Fruit fly (Drosophila melanogaster) whole organism, pupa: Measurements from ENCODE around the gene CG42747.
A peak's percentile ranks its signal among the peaks of the same experiment; 100 is the strongest.

Experiments used
- CG10348 ChIP-seq: fragments of 200-800 bp; sonication (Bioruptor generic); IDR thresholded peaks from 2 replicates; pipeline ENCODE4 v1.3.6; 2022; ENCODE audit warnings: missing biosample characterization, missing genetic modification characterization
- CG12605 ChIP-seq: fragments of 200-800 bp; sonication (Bioruptor generic); IDR thresholded peaks from 2 replicates; pipeline ENCODE4 v1.3.6; 2022; ENCODE audit warnings: missing biosample characterization, missing genetic modification characterization
- CG13204 ChIP-seq: fragments of 200-800 bp; sonication (Bioruptor generic); optimal IDR thresholded peaks from 2 replicates; lab custom pipeline; 2018; ENCODE audit warnings: missing biosample characterization, mild to moderate bottlenecking, missing genetic modification characterization, moderate library complexity
- CG14655 ChIP-seq: fragments of 200-800 bp; sonication (Bioruptor generic); optimal IDR thresholded peaks from 3 replicates; lab custom pipeline; 2017; ENCODE audit warnings: mild to moderate bottlenecking, missing biosample characterization, missing genetic modification reagents, missing genetic modification characterization
- CG15710 ChIP-seq: fragments of 200-800 bp; sonication (Bioruptor generic); optimal IDR thresholded peaks from 2 replicates; lab custom pipeline; 2018; ENCODE audit warnings: missing biosample characterization, mild to moderate bottlenecking, missing genetic modification characterization, moderate library complexity
- CG17806 ChIP-seq: fragments of 200-800 bp; sonication (Bioruptor generic); optimal IDR thresholded peaks from 2 replicates; lab custom pipeline; 2018; ENCODE audit warnings: missing biosample characterization, mild to moderate bottlenecking, missing genetic modification characterization, moderate library complexity
- CG32121 ChIP-seq: fragments of 200-800 bp; sonication (Bioruptor generic); IDR thresholded peaks from 2 replicates; pipeline ENCODE4 v1.3.6; 2022; ENCODE audit warnings: missing biosample characterization, missing genetic modification characterization
- CG34367 ChIP-seq: fragments of 200-800 bp; sonication (Bioruptor generic); optimal IDR thresholded peaks from 2 replicates; lab custom pipeline; 2018; ENCODE audit warnings: missing biosample characterization, mild to moderate bottlenecking, missing genetic modification characterization
- CG4496 ChIP-seq: fragments of 200-800 bp; sonication (Bioruptor generic); IDR thresholded peaks from 3 replicates; pipeline ENCODE4 v1.3.6; 2022; ENCODE audit warnings: missing biosample characterization, missing genetic modification characterization
- CG8159 ChIP-seq: fragments of 200-800 bp; sonication (Bioruptor generic); optimal IDR thresholded peaks from 3 replicates; lab custom pipeline; 2018; ENCODE audit warnings: missing biosample characterization, mild to moderate bottlenecking, missing genetic modification characterization, moderate library complexity
- CG8301 ChIP-seq: fragments of 200-800 bp; sonication (Bioruptor generic); optimal IDR thresholded peaks from 2 replicates; lab custom pipeline; 2018; ENCODE audit warnings: missing biosample characterization, mild to moderate bottlenecking, missing genetic modification characterization
- CG9948 ChIP-seq: fragments of 200-800 bp; sonication (Bioruptor generic); optimal IDR thresholded peaks from 2 replicates; lab custom pipeline; 2018; ENCODE audit warnings: missing biosample characterization, mild to moderate bottlenecking, missing genetic modification characterization, moderate library complexity
- D1 ChIP-seq: fragments of 200-800 bp; sonication (Bioruptor generic); optimal IDR thresholded peaks from 2 replicates; lab custom pipeline; 2018; ENCODE audit warnings: missing biosample characterization, mild to moderate bottlenecking, missing genetic modification characterization, moderate library complexity
- EcR ChIP-seq: fragments of 200-800 bp; sonication (Bioruptor generic); optimal IDR thresholded peaks from 3 replicates; lab custom pipeline; 2019; ENCODE audit warnings: missing biosample characterization, missing genetic modification characterization, mild to moderate bottlenecking, moderate library complexity, missing genetic modification reagents
- Ets98B ChIP-seq: fragments of 200-800 bp; sonication (Bioruptor generic); IDR thresholded peaks from 2 replicates; pipeline ENCODE4 v1.3.6; 2022; ENCODE audit warnings: missing biosample characterization, missing genetic modification characterization
- Pif1A ChIP-seq: fragments of 200-800 bp; sonication (Bioruptor generic); optimal IDR thresholded peaks from 3 replicates; lab custom pipeline; 2016; ENCODE audit warnings: missing biosample characterization, missing genetic modification characterization
- Pif1B ChIP-seq: fragments of 200-800 bp; sonication (Bioruptor generic); optimal IDR thresholded peaks from 3 replicates; lab custom pipeline; 2016; ENCODE audit warnings: missing biosample characterization, missing genetic modification characterization
- Snoo ChIP-seq: fragments of 200-800 bp; sonication (Bioruptor generic); optimal IDR thresholded peaks from 3 replicates; lab custom pipeline; 2017; ENCODE audit warnings: missing biosample characterization, mild to moderate bottlenecking, missing genetic modification characterization, inconsistent platforms
- fd96Ca ChIP-seq: fragments of 200-800 bp; sonication (Bioruptor generic); IDR thresholded peaks from 3 replicates; pipeline ENCODE4 v1.3.6; 2022; ENCODE audit warnings: missing biosample characterization, missing genetic modification characterization
- gl ChIP-seq: fragments of 200-800 bp; sonication (Bioruptor generic); optimal IDR thresholded peaks from 2 replicates; lab custom pipeline; 2018; ENCODE audit warnings: missing biosample characterization, mild to moderate bottlenecking, missing genetic modification characterization
- rn ChIP-seq: fragments of 200-800 bp; sonication (Bioruptor generic); IDR thresholded peaks from 2 replicates; pipeline ENCODE4 v1.3.6; 2022; ENCODE audit warnings: missing biosample characterization, missing genetic modification characterization

CG42747 gene

dm6 chr3L:6449159-6449664 is 48.8 kb downstream of the CG42747 start:
- TF ChIP-seq CG4496 = no peak
- TF ChIP-seq CG8159 (tag; lab: Kevin White, UChicago) = no peak
- TF ChIP-seq CG14655 (GFP tag; lab: Kevin White, UChicago) = no peak
- TF ChIP-seq Snoo (tag; lab: Kevin White, UChicago) = no peak
- TF ChIP-seq CG34367 (tag; lab: Kevin White, UChicago) = no peak
- no peak for TF ChIP-seq Pif1A (GFP tag; lab: Kevin White, UChicago)
- no peak for TF ChIP-seq Ets98B (GFP tag; lab: Robert Waterston, UW)
- TF ChIP-seq CG13204 (GFP tag; lab: Kevin White, UChicago) = no peak
- no peak for TF ChIP-seq Pif1B
- no peak for TF ChIP-seq CG15710 (tag; lab: Kevin White, UChicago)

- no peak for TF ChIP-seq CG12605 (GFP tag; lab: Robert Waterston, UW)
- TF ChIP-seq fd96Ca (GFP tag; lab: Robert Waterston, UW) = no peak
- TF ChIP-seq CG14655 (GFP tag; lab: Kevin White, UChicago) = no peak
These were observed 51.2 kb downstream of the CG42747 start for dm6 chr3L:6451572-6451971.

- TF ChIP-seq CG34367 (tag; lab: Kevin White, UChicago) = no peak
- no peak for TF ChIP-seq rn (GFP tag; lab: Robert Waterston, UW)
- no peak for TF ChIP-seq gl (tag; lab: Kevin White, UChicago)
- no peak for TF ChIP-seq fd96Ca (GFP tag; lab: Robert Waterston, UW)
- TF ChIP-seq CG9948 (tag; lab: Kevin White, UChicago) = no peak
- no peak for TF ChIP-seq CG32121 (GFP tag; lab: Robert Waterston, UW)
- TF ChIP-seq CG17806 (tag; lab: Kevin White, UChicago) = no peak
- no peak for TF ChIP-seq CG12605 (GFP tag; lab: Robert Waterston, UW)
- no peak for TF ChIP-seq Pif1B
- no peak for TF ChIP-seq Snoo (tag; lab: Kevin White, UChicago)
These were observed 52.0 kb downstream of the CG42747 start for dm6 chr3L:6452347-6452746.

- TF ChIP-seq CG9948 (tag; lab: Kevin White, UChicago) (no peak), CG12605 (GFP tag; lab: Robert Waterston, UW) (no peak), Pif1A (GFP tag; lab: Kevin White, UChicago) (no peak), CG8301 (tag; lab: Kevin White, UChicago) (peak; percentile 27), CG4496 (no peak), CG17806 (tag; lab: Kevin White, UChicago) (no peak), Ets98B (GFP tag; lab: Robert Waterston, UW) (peak; percentile 43; the same call in 1 of the 2 replicates), CG14655 (GFP tag; lab: Kevin White, UChicago) (peak; percentile 19), D1 (tag; lab: Kevin White, UChicago) (no peak)
These were observed 53.1 kb downstream of the CG42747 start for dm6 chr3L:6453482-6453881.

dm6 chr3L:6455383-6455782 is 55.0 kb downstream of the CG42747 start:
- TF ChIP-seq CG15710 (tag; lab: Kevin White, UChicago) = no peak
- peak; percentile 13 for TF ChIP-seq CG8159 (tag; lab: Kevin White, UChicago)
- TF ChIP-seq CG34367 (tag; lab: Kevin White, UChicago) = no peak
- TF ChIP-seq CG13204 (GFP tag; lab: Kevin White, UChicago) = no peak
- no peak for TF ChIP-seq EcR (GFP tag; lab: Kevin White, UChicago)
- no peak for TF ChIP-seq Ets98B (GFP tag; lab: Robert Waterston, UW)
- no peak for TF ChIP-seq Pif1B
- no peak for TF ChIP-seq CG4496
- peak; percentile 3 for TF ChIP-seq CG8301 (tag; lab: Kevin White, UChicago)
- no peak for TF ChIP-seq D1 (tag; lab: Kevin White, UChicago)
- TF ChIP-seq CG17806 (tag; lab: Kevin White, UChicago) = peak; percentile 17
- peak; percentile 17 for TF ChIP-seq CG14655 (GFP tag; lab: Kevin White, UChicago)
- TF ChIP-seq, all 21 proteins: peak for 4

dm6 chr3L:6457208-6457607 is 56.8 kb downstream of the CG42747 start:
- TF ChIP-seq Pif1A (GFP tag; lab: Kevin White, UChicago) (peak; percentile 47), CG32121 (GFP tag; lab: Robert Waterston, UW) (no peak), CG8301 (tag; lab: Kevin White, UChicago) (no peak), CG9948 (tag; lab: Kevin White, UChicago) (peak; percentile 10), Pif1B (peak; percentile 11), Snoo (tag; lab: Kevin White, UChicago) (no peak), CG10348 (GFP tag; lab: Robert Waterston, UW) (no peak), CG14655 (GFP tag; lab: Kevin White, UChicago) (peak; percentile 11), CG4496 (peak; percentile 32; the same call in 1 of the 3 replicates), CG17806 (tag; lab: Kevin White, UChicago) (no peak), CG15710 (tag; lab: Kevin White, UChicago) (no peak), CG13204 (GFP tag; lab: Kevin White, UChicago) (no peak), CG8159 (tag; lab: Kevin White, UChicago) (no peak), Ets98B (GFP tag; lab: Robert Waterston, UW) (no peak), EcR (GFP tag; lab: Kevin White, UChicago) (no peak), rn (GFP tag; lab: Robert Waterston, UW) (no peak), D1 (tag; lab: Kevin White, UChicago) (no peak), CG34367 (tag; lab: Kevin White, UChicago) (peak; percentile 23), gl (tag; lab: Kevin White, UChicago) (no peak), fd96Ca (GFP tag; lab: Robert Waterston, UW) (peak; percentile 39; the same call in 1 of the 3 replicates), CG12605 (GFP tag; lab: Robert Waterston, UW) (no peak)
